Worm (Caenorhabditis elegans) whole organism, late embryonic: ENCODE results near the gene T19H12.15.

ENCODE experiments used
- T23F11.4 ChIP-seq: fragments of 200-800 bp; sonication (Bioruptor generic); optimal IDR thresholded peaks from 2 replicates; lab custom pipeline; 2018; ENCODE audit warnings: mild to moderate bottlenecking, missing genetic modification characterization, missing compliant biosample characterization
- ama-1 ChIP-seq: fragments of 150-350 bp; optimal IDR thresholded peaks from 2 replicates; lab custom pipeline; 2014
- ceh-14 ChIP-seq: sonication (generic microtip); optimal IDR thresholded peaks from 2 replicates; lab custom pipeline; 2016; ENCODE audit warnings: missing genotype, missing genetic modification characterization, missing compliant biosample characterization
- ceh-19 ChIP-seq: fragments of 200-800 bp; sonication (Bioruptor generic); optimal IDR thresholded peaks from 2 replicates; lab custom pipeline; 2018; ENCODE audit warnings: mild to moderate bottlenecking, missing genetic modification characterization, missing compliant biosample characterization
- ceh-31 ChIP-seq: sonication (generic microtip); optimal IDR thresholded peaks from 2 replicates; lab custom pipeline; 2016; ENCODE audit warnings: missing genetic modification characterization, missing compliant biosample characterization
- ceh-34 ChIP-seq: sonication (generic microtip); optimal IDR thresholded peaks from 2 replicates; lab custom pipeline; 2016; ENCODE audit warnings: mild to moderate bottlenecking, missing genetic modification characterization, missing compliant biosample characterization
- dmd-4 ChIP-seq: sonication (generic microtip); optimal IDR thresholded peaks from 2 replicates; lab custom pipeline; 2016; ENCODE audit warnings: borderline replicate concordance, missing genetic modification characterization, missing compliant biosample characterization
- dve-1 ChIP-seq: sonication (generic microtip); optimal IDR thresholded peaks from 2 replicates; lab custom pipeline; 2017; ENCODE audit warnings: antibody characterized with exemption, mild to moderate bottlenecking, missing genetic modification characterization, missing compliant biosample characterization
- elt-2 ChIP-seq: sonication (generic microtip); optimal IDR thresholded peaks from 2 replicates; lab custom pipeline; 2016; ENCODE audit warnings: missing genetic modification reagents, missing genetic modification characterization, missing compliant biosample characterization
- elt-4 ChIP-seq: sonication (generic microtip); optimal IDR thresholded peaks from 2 replicates; lab custom pipeline; 2016; ENCODE audit warnings: missing genetic modification characterization, missing compliant biosample characterization
- fkh-10 ChIP-seq: fragments of 150-350 bp; optimal IDR thresholded peaks from 2 replicates; lab custom pipeline; 2014; ENCODE audit warnings: missing biosample characterization, missing genetic modification reagents, missing genetic modification characterization
- fkh-6 ChIP-seq: sonication (generic microtip); optimal IDR thresholded peaks from 2 replicates; lab custom pipeline; 2016; ENCODE audit warnings: missing genetic modification characterization, missing compliant biosample characterization
- hlh-6 ChIP-seq: sonication (generic microtip); optimal IDR thresholded peaks from 2 replicates; lab custom pipeline; 2016; ENCODE audit warnings: missing genotype, missing genetic modification characterization, missing compliant biosample characterization
- lim-6 ChIP-seq: sonication (generic microtip); optimal IDR thresholded peaks from 2 replicates; lab custom pipeline; 2016; ENCODE audit warnings: missing genetic modification characterization, missing compliant biosample characterization
- lin-11 ChIP-seq: fragments of 200-800 bp; sonication (Bioruptor generic); optimal IDR thresholded peaks from 2 replicates; lab custom pipeline; 2018; ENCODE audit warnings: mild to moderate bottlenecking, missing genetic modification characterization, missing compliant biosample characterization
- nhr-11 ChIP-seq: fragments of 150-350 bp; optimal IDR thresholded peaks from 2 replicates; lab custom pipeline; 2014; ENCODE audit warnings: missing biosample characterization, missing genetic modification characterization
- nhr-232 ChIP-seq: sonication (generic microtip); optimal IDR thresholded peaks from 2 replicates; lab custom pipeline; 2016; ENCODE audit warnings: missing genetic modification characterization, missing compliant biosample characterization
- pag-3 ChIP-seq: sonication (generic microtip); optimal IDR thresholded peaks from 2 replicates; lab custom pipeline; 2016; ENCODE audit warnings: missing compliant biosample characterization, missing genetic modification characterization, borderline replicate concordance
- pat-9 ChIP-seq: fragments of 200-800 bp; sonication (Bioruptor generic); optimal IDR thresholded peaks from 2 replicates; lab custom pipeline; 2018; ENCODE audit warnings: mild to moderate bottlenecking, missing genetic modification characterization, moderate library complexity, missing compliant biosample characterization
- pax-1 ChIP-seq: fragments of 150-350 bp; optimal IDR thresholded peaks from 2 replicates; lab custom pipeline; 2014; ENCODE audit warnings: missing biosample characterization, missing genetic modification characterization
- pqm-1 ChIP-seq: sonication (generic microtip); optimal IDR thresholded peaks from 2 replicates; lab custom pipeline; 2016; ENCODE audit warnings: missing genetic modification characterization, missing compliant biosample characterization
- pros-1 ChIP-seq: fragments of 150-350 bp; optimal IDR thresholded peaks from 2 replicates; lab custom pipeline; 2014; ENCODE audit warnings: missing biosample characterization, missing genetic modification reagents, missing genetic modification characterization
- rnt-1 ChIP-seq: sonication (generic microtip); optimal IDR thresholded peaks from 2 replicates; lab custom pipeline; 2016; ENCODE audit warnings: missing genetic modification characterization, missing compliant biosample characterization
- tbx-7 ChIP-seq: sonication (generic microtip); optimal IDR thresholded peaks from 2 replicates; lab custom pipeline; 2016; ENCODE audit warnings: missing genotype, missing genetic modification characterization, missing compliant biosample characterization
- ttx-3 ChIP-seq: sonication (generic microtip); optimal IDR thresholded peaks from 2 replicates; lab custom pipeline; 2016; ENCODE audit warnings: missing genetic modification reagents, missing genetic modification characterization, missing compliant biosample characterization
- unc-3 ChIP-seq, 2 experiments: fragments of 200-800 bp in 1 of 2; sonication (Bioruptor generic) in 1 of 2; sonication (generic microtip) in 1 of 2; conservative IDR thresholded peaks in 1 of 2; optimal IDR thresholded peaks in 1 of 2; 2 replicates each; pipeline versions ENCODE4 v1.3.6 to Lab custom; 2016 to 2022; ENCODE audit warnings: missing compliant biosample characterization in 2 of 2, missing genetic modification characterization in 2 of 2, missing genetic modification reagents in 1 of 2
- unc-42 ChIP-seq: sonication (generic microtip); optimal IDR thresholded peaks from 2 replicates; lab custom pipeline; 2016; ENCODE audit warnings: missing genotype, missing genetic modification characterization, missing compliant biosample characterization
- unc-55 ChIP-seq: sonication (generic microtip); optimal IDR thresholded peaks from 2 replicates; lab custom pipeline; 2017; ENCODE audit warnings: missing biosample characterization, missing genetic modification reagents, missing genetic modification characterization
- unc-86 ChIP-seq: sonication (generic microtip); optimal IDR thresholded peaks from 2 replicates; lab custom pipeline; 2016; ENCODE audit warnings: missing genetic modification characterization, missing compliant biosample characterization

T19H12.15 gene

DNA sequence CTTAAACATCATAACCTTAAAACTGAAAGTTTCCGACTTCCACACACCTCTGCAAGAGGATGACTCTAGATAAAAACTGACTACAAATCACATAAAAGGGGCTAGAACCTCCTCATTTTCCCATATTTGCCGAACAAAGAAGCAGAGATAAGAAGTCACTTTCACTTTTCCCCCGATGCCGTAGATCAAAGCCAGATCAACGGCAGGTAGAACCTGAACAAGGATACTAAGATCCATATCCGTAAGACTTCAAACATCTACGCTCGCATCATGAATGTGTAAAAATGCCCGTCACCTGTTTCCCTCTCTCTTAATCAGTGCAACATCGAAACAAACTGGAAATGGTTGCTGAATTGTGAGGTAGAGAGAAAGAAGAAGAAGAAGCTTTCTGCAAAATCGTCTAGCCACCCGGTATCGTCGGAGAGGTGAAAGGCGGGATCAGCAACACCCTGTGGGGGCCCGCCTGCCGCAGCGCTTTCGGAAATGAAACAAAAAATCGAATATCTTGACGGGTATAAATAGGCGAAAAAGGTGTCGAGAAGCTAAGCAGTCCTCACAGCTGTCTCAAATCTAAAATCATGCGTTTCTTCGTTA, 39.6 kb upstream of the T19H12.15 start, which contains the start of gene C02E7.6:
Gene C02E7.6 (plus strand): TSS at position 544 of the 594 bp plus-strand sequence.
- peak; percentile 16 for TF ChIP-seq rnt-1 (tag; lab: Kevin White, UChicago)
- no peak for TF ChIP-seq pax-1 (tag; lab: Kevin White, UChicago)
- TF ChIP-seq, all 69 proteins: peak for 1

DNA sequence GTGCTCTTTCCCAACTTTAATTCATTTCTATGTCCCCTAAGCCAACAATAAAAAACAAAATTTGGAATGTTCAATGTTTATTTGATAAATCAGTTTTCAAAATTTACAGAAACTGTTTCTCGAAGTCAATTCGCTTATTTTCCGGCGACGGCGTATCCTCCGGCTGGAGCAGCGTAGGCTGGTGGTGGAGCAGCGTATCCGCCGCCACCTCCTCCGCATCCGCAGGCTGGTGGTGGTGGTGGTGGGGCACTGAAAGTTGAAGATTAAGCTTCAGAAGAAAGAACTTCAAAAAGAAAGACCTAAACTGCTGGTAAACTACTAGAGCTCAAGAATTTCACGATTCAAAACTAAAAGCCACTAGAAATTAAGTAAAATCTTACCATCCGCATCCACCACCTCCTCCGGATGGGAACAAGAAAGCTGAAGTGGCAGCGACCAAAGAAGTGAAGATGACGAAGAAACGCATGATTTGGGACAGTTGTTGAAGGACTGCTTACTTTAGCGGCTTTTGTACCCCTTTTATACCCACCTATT, 39.0 kb upstream of the T19H12.15 start, which contains the start of gene C02E7.7:
Gene C02E7.7 (minus strand): TSS at position 484 of the 534 bp plus-strand sequence.
- TF ChIP-seq ama-1 (lab: Kevin White, UChicago): peak; percentile 7
- no peak for TF ChIP-seq unc-55 (GFP tag; lab: Kevin White, UChicago)

DNA sequence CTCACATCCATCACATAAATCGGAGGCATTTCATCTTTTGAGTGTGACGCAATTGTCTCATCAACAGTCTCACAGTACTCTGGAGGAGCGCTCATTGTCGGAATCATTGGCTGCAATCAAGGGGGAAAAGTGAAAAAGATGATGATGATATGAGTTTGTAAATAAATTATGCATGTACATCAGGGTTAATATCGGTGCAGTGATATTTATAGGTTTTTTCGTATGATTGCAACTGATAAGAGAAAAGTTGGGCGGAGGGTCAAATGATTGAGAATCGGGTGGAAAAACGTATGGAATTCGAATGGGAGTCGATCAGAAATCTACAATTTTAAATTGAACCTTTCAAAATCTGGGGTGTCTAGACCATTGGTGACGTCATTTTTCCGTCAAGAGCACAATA, 35.7 kb upstream of the T19H12.15 start, which contains the start of gene H23N18.6:
Gene H23N18.6 (minus strand): TSS at position 201 of the 400 bp plus-strand sequence.
- peak; percentile 60 for TF ChIP-seq elt-2
- TF ChIP-seq pat-9: no peak

DNA sequence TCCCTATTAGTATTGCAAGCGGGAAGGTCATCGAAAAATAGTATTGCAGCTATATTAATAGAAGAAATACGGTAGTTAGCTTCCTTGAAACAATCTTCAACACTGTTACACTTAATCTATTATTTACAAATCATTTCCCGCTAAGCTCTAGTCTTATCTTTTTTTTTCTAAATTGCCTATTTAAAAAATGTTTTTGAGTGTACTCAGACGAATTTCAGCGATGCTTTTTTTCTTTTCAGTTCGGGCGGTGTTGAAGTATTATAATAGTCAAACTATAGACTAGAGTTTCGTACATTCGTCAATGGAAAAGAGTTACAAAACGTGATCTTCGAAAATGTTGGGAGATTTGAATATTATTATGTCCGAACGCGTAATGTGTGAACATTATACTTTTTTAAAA, 34.7 kb upstream of the T19H12.15 start:
- no peak for TF ChIP-seq elt-4 (tag; lab: Kevin White, UChicago)
- no peak for TF ChIP-seq ttx-3 (tag; lab: Kevin White, UChicago)
- TF ChIP-seq pat-9: no peak
- no peak for TF ChIP-seq hlh-6 (tag; lab: Kevin White, UChicago)
- TF ChIP-seq tbx-7: no peak
- TF ChIP-seq pag-3 (tag; lab: Kevin White, UChicago): no peak

DNA sequence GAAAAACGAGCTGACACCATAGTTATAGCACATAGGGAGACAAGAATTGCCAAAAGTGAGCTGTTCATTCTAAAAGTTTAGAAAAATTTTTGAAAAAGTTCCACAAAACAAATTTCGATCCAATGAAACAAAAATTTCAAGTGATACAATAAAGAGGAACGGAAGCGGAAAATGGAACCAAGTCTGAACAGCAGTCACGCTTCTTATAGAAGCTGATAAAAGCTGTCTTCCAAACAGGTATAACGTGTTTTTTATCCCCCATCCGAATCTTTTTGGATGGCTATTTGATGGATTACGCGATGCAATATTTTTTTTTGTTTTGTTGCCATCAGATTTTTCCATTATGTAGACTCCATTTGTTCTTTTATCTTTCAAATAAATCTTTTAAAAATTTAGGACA, 33.2 kb upstream of the T19H12.15 start, which contains the start of gene H23N18.5:
Gene H23N18.5 (minus strand): TSS at position 69 of the 400 bp plus-strand sequence.
- TF ChIP-seq ttx-3 (tag; lab: Kevin White, UChicago): no peak
- no peak for TF ChIP-seq nhr-11 (tag; lab: Kevin White, UChicago)
- no peak for TF ChIP-seq pat-9
- TF ChIP-seq unc-55 (GFP tag; lab: Kevin White, UChicago): no peak
- TF ChIP-seq pqm-1 (tag; lab: Kevin White, UChicago): no peak
- TF ChIP-seq ceh-31: no peak
- TF ChIP-seq pros-1 (tag; lab: Kevin White, UChicago): no peak
- TF ChIP-seq T23F11.4: no peak
- TF ChIP-seq ceh-19 (GFP tag; lab: Kevin White, UChicago): no peak
- TF ChIP-seq ama-1 (lab: Kevin White, UChicago): no peak
- TF ChIP-seq ceh-14: no peak
- no peak for TF ChIP-seq dve-1 (tag; lab: Kevin White, UChicago)
- no peak for TF ChIP-seq fkh-10 (GFP tag; lab: Kevin White, UChicago)

DNA sequence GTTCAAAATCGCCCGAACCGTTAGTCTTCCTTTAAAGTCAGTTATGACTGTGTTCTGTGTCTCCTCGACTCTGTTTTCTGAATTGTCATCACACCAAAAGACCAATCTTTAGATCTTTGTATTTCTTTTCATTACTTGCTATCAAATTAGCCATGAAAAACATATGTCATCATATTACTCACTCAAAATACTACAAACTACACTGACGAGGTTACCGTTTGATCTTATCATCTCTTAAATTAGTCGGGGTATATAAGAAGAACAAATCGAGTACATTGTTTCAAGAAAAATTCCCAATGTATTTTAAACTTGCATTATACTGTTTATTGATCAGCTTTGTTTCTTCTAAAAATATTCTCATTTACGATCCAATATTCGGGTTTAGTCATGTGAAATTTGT, 29.4 kb upstream of the T19H12.15 start, which contains the start of gene ugt-13:
Gene ugt-13 (plus strand): TSS at position 294 of the 400 bp plus-strand sequence.
- TF ChIP-seq unc-42: no peak
- no peak for TF ChIP-seq lin-11 (tag; lab: Kevin White, UChicago)
- no peak for TF ChIP-seq ceh-34 (tag; lab: Kevin White, UChicago)

DNA sequence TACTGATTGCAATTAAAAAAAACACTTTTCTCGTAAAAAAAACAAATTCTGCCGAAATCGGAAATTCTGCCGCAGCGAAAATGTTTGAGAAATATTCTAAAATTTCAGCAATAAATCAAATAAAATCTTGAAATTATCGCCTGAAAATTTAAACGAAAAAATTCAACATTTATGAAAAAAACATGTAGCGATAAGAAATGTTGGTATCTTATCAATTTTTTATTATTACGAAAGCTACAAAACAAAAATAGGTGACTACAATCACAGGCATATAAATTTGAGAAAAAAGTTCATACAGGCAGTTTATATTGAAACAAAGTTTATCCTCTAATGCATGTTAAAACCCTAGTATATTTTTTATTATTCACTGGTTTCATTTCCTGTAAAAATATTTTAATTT, 26.8 kb upstream of the T19H12.15 start, which contains the start of gene ugt-14:
Gene ugt-14 (plus strand): TSS at position 301 of the 400 bp plus-strand sequence.
- TF ChIP-seq fkh-10 (GFP tag; lab: Kevin White, UChicago) (no peak), unc-3 (GFP tag; conservative IDR thresholded peaks at IDR 0.05; lab: Robert Waterston, UW) (no peak), unc-3 (tag; optimal IDR thresholded peaks at IDR 0.05; lab: Kevin White, UChicago) (no peak), ttx-3 (tag; lab: Kevin White, UChicago) (no peak), dmd-4 (tag; lab: Kevin White, UChicago) (no peak), lim-6 (no peak), nhr-232 (no peak), unc-86 (tag; lab: Kevin White, UChicago) (no peak), fkh-6 (tag; lab: Kevin White, UChicago) (no peak), elt-4 (tag; lab: Kevin White, UChicago) (no peak), pag-3 (tag; lab: Kevin White, UChicago) (no peak)
